Fruit fly (Drosophila melanogaster): ENCODE results near the gene Tom20.

dm6 chr3L:20028753-20029152, 28.3 kb downstream of the Tom20 start, which contains the start of gene Lamtor1:
- no peak for TF ChIP-seq CG8478 (optimal IDR thresholded peaks at IDR 0.05)
- no peak for TF ChIP-seq CTCF (optimal IDR thresholded peaks at IDR 0.05)
